Worm (Caenorhabditis elegans): ENCODE measurements around the gene mdt-28.
A peak's percentile ranks its signal among the peaks of the same experiment; 100 is the strongest.
"Not testable (repeated sequence)": the region's sequence is repeated elsewhere in the genome, so short reads cannot be mapped to it uniquely, and the experiment has no call there.

DNA sequence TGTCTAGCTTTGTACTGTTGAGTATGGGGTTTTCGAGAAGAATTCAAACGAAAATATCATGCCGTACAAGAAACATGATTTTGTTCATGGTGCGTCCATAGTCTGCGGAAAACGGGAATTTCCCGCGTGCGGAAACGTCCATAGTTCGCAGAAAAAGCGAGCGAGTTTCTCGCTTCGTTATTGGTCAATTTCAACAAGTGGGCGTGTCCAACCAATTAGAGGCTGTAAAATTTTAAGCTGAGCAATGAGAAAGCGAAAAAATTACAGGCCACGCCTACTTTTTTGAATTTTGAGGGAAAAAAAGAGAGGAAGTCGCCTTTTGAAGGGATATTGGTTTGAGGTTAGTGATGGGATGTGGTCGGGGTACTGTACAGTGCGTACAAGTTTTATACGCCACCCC is 6.2 kb upstream of the mdt-28 start:
- not testable (repeated sequence) for TF ChIP-seq ceh-82 (tag; optimal IDR thresholded peaks at IDR 0.05); unc-62 (GFP tag; optimal IDR thresholded peaks at IDR 0.05); ceh-28 (tag; optimal IDR thresholded peaks at IDR 0.05)
- peak; percentile 54 for TF ChIP-seq nfya-1 (tag; optimal IDR thresholded peaks at IDR 0.05; ENCODE audit: insufficient read depth)

Measured in whole organism, L3 larva.